Worm (Caenorhabditis elegans) whole organism, L4/young adult: Measurements from ENCODE around the gene mlc-3.

Experiments
- W03F9.2 ChIP-seq: fragments of 150-350 bp; optimal IDR thresholded peaks from 2 replicates; lab custom pipeline; 2014; ENCODE audit warnings: missing biosample characterization, missing genetic modification characterization
- dao-5 ChIP-seq: sonication (generic microtip); optimal IDR thresholded peaks from 2 replicates; lab custom pipeline; 2016; ENCODE audit warnings: missing genotype, missing genetic modification characterization, moderate library complexity, missing compliant biosample characterization
- him-1 ChIP-seq: sonication (generic microtip); optimal IDR thresholded peaks from 2 replicates; lab custom pipeline; 2016; ENCODE audit warnings: missing genotype, missing genetic modification reagents, missing genetic modification characterization, missing compliant biosample characterization

The mlc-3 gene

ce11 chrIII:5588746-5589145, 23.9 kb downstream of the mlc-3 start:
- TF ChIP-seq dao-5: no peak
- TF ChIP-seq W03F9.2: no peak
- no peak for TF ChIP-seq him-1 (tag; lab: Kevin White, UChicago)

DNA sequence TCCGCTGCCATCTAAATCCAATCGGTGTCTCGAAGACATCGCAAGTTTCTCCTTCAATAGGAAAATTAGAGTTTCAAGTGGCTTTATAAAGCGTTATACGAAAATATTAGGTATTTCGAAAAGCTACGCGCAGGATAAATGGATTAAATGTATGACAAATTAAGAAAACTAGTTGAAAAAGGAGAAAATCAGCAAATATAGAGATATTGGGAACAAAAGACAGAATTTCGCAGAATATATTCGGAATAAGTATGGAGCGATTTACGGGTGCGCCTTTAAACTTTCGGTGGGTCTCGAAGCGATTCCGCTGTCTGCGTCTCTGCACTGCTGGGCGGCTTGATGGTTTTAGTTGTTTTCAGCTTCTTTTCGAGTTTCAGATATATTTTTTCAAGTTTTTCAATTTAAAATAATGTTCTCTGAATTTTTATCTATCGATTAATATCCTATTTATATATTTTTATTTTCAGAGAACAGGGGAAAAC, 26.9 kb downstream of the mlc-3 start, which contains the start of the genes ddx-15 and ucr-1:
Gene ddx-15 (minus strand): TSS at position 51 of the 482 bp plus-strand sequence.
Gene ucr-1 (plus strand): TSS at position 468 of the 482 bp plus-strand sequence.
- TF ChIP-seq W03F9.2 (peak; percentile 66), him-1 (tag; lab: Kevin White, UChicago) (no peak), dao-5 (no peak)

DNA sequence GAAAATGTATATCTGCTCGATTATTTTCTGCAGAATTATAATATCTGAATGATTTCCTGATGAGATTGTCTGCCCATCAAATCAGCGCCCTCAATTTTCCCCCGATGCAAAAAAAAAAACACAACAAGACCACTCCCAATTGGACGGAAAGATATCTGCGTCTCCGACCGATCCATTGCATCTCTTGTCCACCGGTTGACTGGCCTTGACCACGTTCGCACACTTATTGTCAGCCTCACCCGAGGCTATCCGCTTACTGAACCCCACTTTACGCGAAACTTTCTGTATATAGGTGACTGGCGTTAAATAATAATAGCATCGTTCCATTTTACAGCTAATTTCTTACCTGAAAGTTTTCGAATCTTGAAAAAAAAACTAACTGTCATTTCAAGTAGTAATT, 29.5 kb downstream of the mlc-3 start:
- TF ChIP-seq him-1 (tag; lab: Kevin White, UChicago) (no peak), W03F9.2 (no peak), dao-5 (no peak)

- no peak for TF ChIP-seq him-1 (tag; lab: Kevin White, UChicago)
- TF ChIP-seq dao-5: no peak
- no peak for TF ChIP-seq W03F9.2
These were observed 30.6 kb downstream of the mlc-3 start, which contains the start of gene ced-6 for ce11 chrIII:5595445-5595844. TSS of gene ced-6 (plus strand) at chrIII:5595771.

ce11 chrIII:5599958-5600357, 35.1 kb downstream of the mlc-3 start, which contains the start of gene wdr-37:
TSS of gene wdr-37 (minus strand) at chrIII:5600058.
- TF ChIP-seq dao-5: no peak
- no peak for TF ChIP-seq him-1 (tag; lab: Kevin White, UChicago)
- no peak for TF ChIP-seq W03F9.2

ce11 chrIII:5601999-5602398, 37.2 kb downstream of the mlc-3 start:
- peak; percentile 25 for TF ChIP-seq W03F9.2
- no peak for TF ChIP-seq him-1 (tag; lab: Kevin White, UChicago)
- peak; percentile 67 for TF ChIP-seq dao-5

DNA sequence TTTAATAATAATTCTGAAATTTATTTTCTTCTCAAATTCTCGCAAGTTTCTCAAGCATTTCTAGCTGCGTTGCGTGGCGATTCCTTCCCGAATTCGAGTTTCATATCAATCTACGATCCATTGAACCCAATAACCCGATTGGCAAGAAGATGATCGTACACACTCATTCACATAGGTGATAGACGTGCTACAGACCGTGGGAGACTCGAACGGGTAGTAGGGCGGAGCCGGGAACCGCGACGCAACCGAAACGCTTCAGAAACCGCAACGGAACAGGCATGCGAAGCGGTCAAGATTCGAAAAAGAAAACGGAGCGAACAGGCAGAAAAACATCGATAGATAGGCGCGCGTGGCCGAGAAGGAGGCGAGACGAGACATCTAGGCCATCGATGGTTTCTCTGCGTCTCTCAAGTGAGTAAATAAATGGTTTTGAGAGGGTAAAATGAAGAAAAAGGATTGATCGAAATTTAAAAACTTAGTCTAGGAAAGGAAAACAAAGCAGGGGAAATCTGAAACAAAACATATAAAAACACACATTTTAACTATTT, 38.7 kb downstream of the mlc-3 start, which contains the start of gene madf-11:
Gene madf-11 (minus strand): TSS at position 51 of the 548 bp plus-strand sequence.
- TF ChIP-seq him-1 (tag; lab: Kevin White, UChicago): no peak
- TF ChIP-seq W03F9.2: no peak
- TF ChIP-seq dao-5: no peak

DNA sequence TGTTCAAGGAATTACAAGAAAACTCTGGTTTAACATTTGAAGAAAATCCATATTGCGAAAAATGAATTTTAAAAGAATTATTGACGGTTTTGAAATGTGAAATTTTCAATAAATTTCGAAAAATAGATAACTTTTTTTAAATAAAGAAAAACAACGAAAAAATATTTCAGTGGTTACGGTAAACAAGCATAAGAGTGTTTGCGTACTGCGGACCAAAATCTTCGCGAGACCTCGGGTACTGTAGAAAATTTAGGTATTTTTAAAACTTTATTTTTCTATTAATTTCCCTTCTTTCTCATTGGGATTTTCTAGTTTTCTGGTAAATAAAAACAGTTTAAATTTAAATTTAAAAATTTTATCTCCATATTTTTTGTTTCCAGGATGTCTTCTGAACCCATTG, 39.3 kb downstream of the mlc-3 start, which contains the start of gene xnd-1:
Gene xnd-1 (plus strand): TSS at position 381 of the 400 bp plus-strand sequence.
- TF ChIP-seq W03F9.2 (peak; percentile 49), dao-5 (no peak)

ce11 chrIII:5610276-5610675, 45.5 kb downstream of the mlc-3 start, which contains the start of gene C05D2.8:
TSS of gene C05D2.8 (minus strand) at chrIII:5610346.
- TF ChIP-seq him-1 (tag; lab: Kevin White, UChicago) (no peak), dao-5 (no peak), W03F9.2 (no peak)

ce11 chrIII:5611604-5612324, 46.9 kb downstream of the mlc-3 start, which contains the start of gene bas-1:
TSS of gene bas-1 (plus strand) at chrIII:5612274.
- TF ChIP-seq W03F9.2 (no peak), dao-5 (no peak), him-1 (tag; lab: Kevin White, UChicago) (no peak)

DNA sequence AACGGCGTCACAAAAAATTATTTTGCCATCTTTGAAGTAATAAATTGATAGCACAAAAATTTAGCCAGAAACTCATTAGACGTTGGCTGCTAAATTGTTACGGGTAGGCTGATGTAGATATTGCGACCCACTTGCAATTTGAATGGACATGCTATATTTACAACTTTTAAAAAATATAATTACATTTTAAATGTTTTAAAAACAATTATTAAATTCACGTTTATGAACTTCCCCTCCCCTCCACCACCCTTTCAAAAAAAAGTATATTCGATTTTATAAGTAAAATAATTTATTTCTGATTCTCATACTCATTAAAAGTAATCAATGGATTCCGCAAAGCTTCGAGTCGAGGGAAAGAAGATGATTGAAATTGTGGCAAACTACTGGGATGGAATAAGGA, 49.8 kb downstream of the mlc-3 start, which contains the start of gene basl-1:
Gene basl-1 (plus strand): TSS at position 301 of the 400 bp plus-strand sequence.
- no peak for TF ChIP-seq W03F9.2
- TF ChIP-seq him-1 (tag; lab: Kevin White, UChicago): no peak
- TF ChIP-seq dao-5: no peak

- TF ChIP-seq him-1 (tag; lab: Kevin White, UChicago): no peak
- TF ChIP-seq dao-5: no peak
- no peak for TF ChIP-seq W03F9.2
These were observed 50.9 kb downstream of the mlc-3 start for ce11 chrIII:5615675-5616074.
